Worm (Caenorhabditis elegans) whole organism, early embryonic: ENCODE data around the gene T25B2.1.
A peak's percentile ranks its signal among the peaks of the same experiment; 100 is the strongest.

Source experiments
- B0310.2 ChIP-seq: sonication (generic microtip); optimal IDR thresholded peaks from 2 replicates; lab custom pipeline; 2016; ENCODE audit warnings: mild to moderate bottlenecking, missing genetic modification characterization, missing compliant biosample characterization
- ama-1 ChIP-seq: fragments of 150-350 bp; optimal IDR thresholded peaks from 2 replicates; lab custom pipeline; 2014
- ceh-13 ChIP-seq: fragments of 200-800 bp; sonication (Bioruptor generic); optimal IDR thresholded peaks from 2 replicates; lab custom pipeline; 2018; ENCODE audit warnings: mild to moderate bottlenecking, missing genetic modification characterization, missing compliant biosample characterization
- ets-7 ChIP-seq: sonication (generic microtip); optimal IDR thresholded peaks from 2 replicates; lab custom pipeline; 2016; ENCODE audit warnings: missing genotype, missing genetic modification characterization, missing compliant biosample characterization
- flt-1 ChIP-seq: fragments of 200-800 bp; sonication (Bioruptor generic); IDR thresholded peaks from 2 replicates; pipeline ENCODE4 v1.3.6; 2022; ENCODE audit warnings: missing genetic modification characterization, missing compliant biosample characterization
- hmbx-1 ChIP-seq: sonication (generic microtip); optimal IDR thresholded peaks from 2 replicates; lab custom pipeline; 2016; ENCODE audit warnings: mild to moderate bottlenecking, missing genetic modification characterization, missing compliant biosample characterization
- hmg-4 ChIP-seq: fragments of 200-800 bp; sonication (Bioruptor generic); optimal IDR thresholded peaks from 2 replicates; lab custom pipeline; 2018; ENCODE audit warnings: mild to moderate bottlenecking, missing genetic modification characterization, missing compliant biosample characterization
- hnd-1 ChIP-seq: sonication (generic microtip); optimal IDR thresholded peaks from 2 replicates; lab custom pipeline; 2016; ENCODE audit warnings: missing genetic modification characterization, missing compliant biosample characterization
- pes-1 ChIP-seq: fragments of 200-800 bp; sonication (Bioruptor generic); IDR thresholded peaks from 2 replicates; pipeline ENCODE4 v1.3.6; 2022; ENCODE audit warnings: missing genetic modification reagents, missing genetic modification characterization, missing compliant biosample characterization
- scrt-1 ChIP-seq: fragments of 200-800 bp; sonication (Bioruptor generic); IDR thresholded peaks from 2 replicates; pipeline ENCODE4 v1.3.6; 2022; ENCODE audit warnings: missing genetic modification characterization, missing compliant biosample characterization
- tbx-11 ChIP-seq: fragments of 200-800 bp; sonication (Bioruptor generic); IDR thresholded peaks from 2 replicates; pipeline ENCODE4 v1.3.6; 2022; ENCODE audit warnings: missing genetic modification characterization, missing compliant biosample characterization
- tbx-37 ChIP-seq: fragments of 200-800 bp; sonication (Bioruptor generic); conservative IDR thresholded peaks from 2 replicates; pipeline ENCODE4 v1.3.6; 2022; ENCODE audit warnings: missing genetic modification reagents, missing genetic modification characterization, missing compliant biosample characterization

- no peak for TF ChIP-seq flt-1 (GFP tag; lab: Robert Waterston, UW)
- no peak for TF ChIP-seq ama-1 (lab: Kevin White, UChicago)
- no peak for TF ChIP-seq hmbx-1
- peak; percentile 43 for TF ChIP-seq hmg-4
- TF ChIP-seq scrt-1 (GFP tag; lab: Robert Waterston, UW): 0 out of 2 replicates have a peak, but pooled peaks have one; percentile 47
- no peak for TF ChIP-seq ceh-13 (GFP tag; lab: Kevin White, UChicago)
- TF ChIP-seq tbx-11: no peak
- no peak for TF ChIP-seq hnd-1 (tag; lab: Kevin White, UChicago)
- TF ChIP-seq B0310.2 (tag; lab: Kevin White, UChicago): no peak
- TF ChIP-seq tbx-37 (GFP tag; lab: Robert Waterston, UW): no peak
- TF ChIP-seq ets-7 (tag; lab: Kevin White, UChicago): no peak
- TF ChIP-seq pes-1 (GFP tag; lab: Robert Waterston, UW): no peak
Observed at ce11 chrX:6150949-6151519, 22.7 kb upstream of the T25B2.1 start.
